Worm (Caenorhabditis elegans) whole organism, late embryonic: ENCODE data around the gene sahd-1.

Experiments
- C08G9.2 ChIP-seq: sonication (generic microtip); optimal IDR thresholded peaks from 2 replicates; lab custom pipeline; 2016; ENCODE audit warnings: mild to moderate bottlenecking, missing genetic modification characterization, moderate library complexity, missing compliant biosample characterization
- Y22D7AL.16 ChIP-seq: sonication (generic microtip); optimal IDR thresholded peaks from 2 replicates; lab custom pipeline; 2016; ENCODE audit warnings: missing genetic modification characterization, missing compliant biosample characterization
- ama-1 ChIP-seq: fragments of 150-350 bp; optimal IDR thresholded peaks from 2 replicates; lab custom pipeline; 2014
- ceh-14 ChIP-seq: sonication (generic microtip); optimal IDR thresholded peaks from 2 replicates; lab custom pipeline; 2016; ENCODE audit warnings: missing genotype, missing genetic modification characterization, missing compliant biosample characterization
- ceh-18 ChIP-seq: sonication (generic microtip); optimal IDR thresholded peaks from 2 replicates; lab custom pipeline; 2016; ENCODE audit warnings: missing genetic modification characterization, missing compliant biosample characterization
- ceh-30 ChIP-seq: fragments of 150-350 bp; optimal IDR thresholded peaks from 2 replicates; lab custom pipeline; 2014; ENCODE audit warnings: missing biosample characterization, missing genetic modification characterization
- ceh-31 ChIP-seq: sonication (generic microtip); optimal IDR thresholded peaks from 2 replicates; lab custom pipeline; 2016; ENCODE audit warnings: missing genetic modification characterization, missing compliant biosample characterization
- ceh-48 ChIP-seq: sonication (generic microtip); optimal IDR thresholded peaks from 2 replicates; lab custom pipeline; 2016; ENCODE audit warnings: missing genetic modification characterization, inconsistent platforms, missing compliant biosample characterization
- ceh-6 ChIP-seq: fragments of 200-800 bp; sonication (Bioruptor generic); optimal IDR thresholded peaks from 2 replicates; lab custom pipeline; 2018; ENCODE audit warnings: mild to moderate bottlenecking, missing genetic modification characterization, missing compliant biosample characterization
- che-1 ChIP-seq: sonication (generic microtip); optimal IDR thresholded peaks from 2 replicates; lab custom pipeline; 2016; ENCODE audit warnings: mild to moderate bottlenecking, missing genetic modification characterization, missing compliant biosample characterization
- dmd-4 ChIP-seq: sonication (generic microtip); optimal IDR thresholded peaks from 2 replicates; lab custom pipeline; 2016; ENCODE audit warnings: borderline replicate concordance, missing genetic modification characterization, missing compliant biosample characterization
- dve-1 ChIP-seq: sonication (generic microtip); optimal IDR thresholded peaks from 2 replicates; lab custom pipeline; 2017; ENCODE audit warnings: antibody characterized with exemption, mild to moderate bottlenecking, missing genetic modification characterization, missing compliant biosample characterization
- elt-2 ChIP-seq: sonication (generic microtip); optimal IDR thresholded peaks from 2 replicates; lab custom pipeline; 2016; ENCODE audit warnings: missing genetic modification reagents, missing genetic modification characterization, missing compliant biosample characterization
- elt-4 ChIP-seq: sonication (generic microtip); optimal IDR thresholded peaks from 2 replicates; lab custom pipeline; 2016; ENCODE audit warnings: missing genetic modification characterization, missing compliant biosample characterization
- hlh-13 ChIP-seq: fragments of 200-800 bp; sonication (Bioruptor generic); optimal IDR thresholded peaks from 2 replicates; lab custom pipeline; 2018; ENCODE audit warnings: mild to moderate bottlenecking, missing genetic modification characterization, missing compliant biosample characterization
- hlh-15 ChIP-seq: sonication (generic microtip); optimal IDR thresholded peaks from 2 replicates; lab custom pipeline; 2016; ENCODE audit warnings: missing genetic modification characterization, missing compliant biosample characterization
- hlh-8 ChIP-seq: sonication (generic microtip); optimal IDR thresholded peaks from 2 replicates; lab custom pipeline; 2016; ENCODE audit warnings: missing genotype, missing genetic modification characterization, missing compliant biosample characterization
- lin-11 ChIP-seq: fragments of 200-800 bp; sonication (Bioruptor generic); optimal IDR thresholded peaks from 2 replicates; lab custom pipeline; 2018; ENCODE audit warnings: mild to moderate bottlenecking, missing genetic modification characterization, missing compliant biosample characterization
- npax-4 ChIP-seq: sonication (generic microtip); optimal IDR thresholded peaks from 2 replicates; lab custom pipeline; 2016; ENCODE audit warnings: missing genetic modification characterization, missing compliant biosample characterization
- pat-9 ChIP-seq: fragments of 200-800 bp; sonication (Bioruptor generic); optimal IDR thresholded peaks from 2 replicates; lab custom pipeline; 2018; ENCODE audit warnings: mild to moderate bottlenecking, missing genetic modification characterization, moderate library complexity, missing compliant biosample characterization
- pax-1 ChIP-seq: fragments of 150-350 bp; optimal IDR thresholded peaks from 2 replicates; lab custom pipeline; 2014; ENCODE audit warnings: missing biosample characterization, missing genetic modification characterization
- pha-4 ChIP-seq: fragments of 150-350 bp; optimal IDR thresholded peaks from 2 replicates; lab custom pipeline; 2018; ENCODE audit warnings: missing biosample characterization, missing genetic modification reagents, missing genetic modification characterization
- pqm-1 ChIP-seq: sonication (generic microtip); optimal IDR thresholded peaks from 2 replicates; lab custom pipeline; 2016; ENCODE audit warnings: missing genetic modification characterization, missing compliant biosample characterization
- pros-1 ChIP-seq: fragments of 150-350 bp; optimal IDR thresholded peaks from 2 replicates; lab custom pipeline; 2014; ENCODE audit warnings: missing biosample characterization, missing genetic modification reagents, missing genetic modification characterization
- tbx-2 ChIP-seq: sonication (generic microtip); optimal IDR thresholded peaks from 2 replicates; lab custom pipeline; 2016; ENCODE audit warnings: missing genetic modification characterization, missing compliant biosample characterization
- ttx-3 ChIP-seq: sonication (generic microtip); optimal IDR thresholded peaks from 2 replicates; lab custom pipeline; 2016; ENCODE audit warnings: missing genetic modification reagents, missing genetic modification characterization, missing compliant biosample characterization
- unc-3 ChIP-seq, 2 experiments: fragments of 200-800 bp in 1 of 2; sonication (Bioruptor generic) in 1 of 2; sonication (generic microtip) in 1 of 2; conservative IDR thresholded peaks in 1 of 2; optimal IDR thresholded peaks in 1 of 2; 2 replicates each; pipeline versions ENCODE4 v1.3.6 to Lab custom; 2016 to 2022; ENCODE audit warnings: missing compliant biosample characterization in 2 of 2, missing genetic modification characterization in 2 of 2, missing genetic modification reagents in 1 of 2
- unc-42 ChIP-seq: sonication (generic microtip); optimal IDR thresholded peaks from 2 replicates; lab custom pipeline; 2016; ENCODE audit warnings: missing genotype, missing genetic modification characterization, missing compliant biosample characterization
- unc-55 ChIP-seq: sonication (generic microtip); optimal IDR thresholded peaks from 2 replicates; lab custom pipeline; 2017; ENCODE audit warnings: missing biosample characterization, missing genetic modification reagents, missing genetic modification characterization
- unc-86 ChIP-seq: sonication (generic microtip); optimal IDR thresholded peaks from 2 replicates; lab custom pipeline; 2016; ENCODE audit warnings: missing genetic modification characterization, missing compliant biosample characterization
- zip-5 ChIP-seq: sonication (generic microtip); optimal IDR thresholded peaks from 2 replicates; lab custom pipeline; 2016; ENCODE audit warnings: missing genetic modification characterization, missing compliant biosample characterization

The sahd-1 gene

ce11 chrII:5481982-5482381 is 32.8 kb downstream of the sahd-1 start, which contains the start of gene cal-8:
TSS of gene cal-8 (minus strand) at chrII:5482041.
- TF ChIP-seq ceh-18 (tag; lab: Kevin White, UChicago) (no peak), C08G9.2 (tag; lab: Kevin White, UChicago) (no peak), ceh-6 (no peak), hlh-15 (tag; lab: Kevin White, UChicago) (no peak), lin-11 (tag; lab: Kevin White, UChicago) (no peak), hlh-8 (tag; lab: Kevin White, UChicago) (no peak), ceh-48 (tag; lab: Kevin White, UChicago) (no peak), elt-2 (tag; lab: Kevin White, UChicago) (no peak), dve-1 (no peak), ceh-31 (tag; lab: Kevin White, UChicago) (no peak), ceh-30 (tag; lab: Kevin White, UChicago) (no peak), pax-1 (tag; lab: Kevin White, UChicago) (no peak), pha-4 (tag; lab: Kevin White, UChicago) (no peak)

- TF ChIP-seq ceh-31 (tag; lab: Kevin White, UChicago), result no peak
- no peak for TF ChIP-seq hlh-8 (tag; lab: Kevin White, UChicago)
- TF ChIP-seq zip-5, result no peak
- no peak for TF ChIP-seq npax-4
Observed at ce11 chrII:5478318-5478717, 36.4 kb downstream of the sahd-1 start, which contains the start of gene F56D1.1. TSS of gene F56D1.1 (plus strand) at chrII:5478618.

ce11 chrII:5474946-5475345 is 39.8 kb downstream of the sahd-1 start, which contains the start of gene ilcr-2:
TSS of gene ilcr-2 (plus strand) at chrII:5475246.
- no peak for TF ChIP-seq elt-2 (tag; lab: Kevin White, UChicago)
- no peak for TF ChIP-seq tbx-2 (tag; lab: Kevin White, UChicago)
- TF ChIP-seq dmd-4 (tag; lab: Kevin White, UChicago), result no peak
- TF ChIP-seq hlh-13, result no peak
- no peak for TF ChIP-seq elt-4 (tag; lab: Kevin White, UChicago)
- no peak for TF ChIP-seq hlh-15 (tag; lab: Kevin White, UChicago)
- no peak for TF ChIP-seq ceh-31 (tag; lab: Kevin White, UChicago)
- TF ChIP-seq Y22D7AL.16 (tag; lab: Kevin White, UChicago), result no peak
- TF ChIP-seq che-1, result no peak
- no peak for TF ChIP-seq npax-4
- TF ChIP-seq ttx-3 (tag; lab: Kevin White, UChicago), result no peak
- TF ChIP-seq pat-9 (tag; lab: Kevin White, UChicago), result no peak
- TF ChIP-seq pros-1 (tag; lab: Kevin White, UChicago), result no peak
- no peak for TF ChIP-seq ceh-14

ce11 chrII:5473946-5474423 is 40.8 kb downstream of the sahd-1 start, which contains the start of gene mrps-16:
TSS of gene mrps-16 (plus strand) at chrII:5474373.
- TF ChIP-seq unc-3 (GFP tag; conservative IDR thresholded peaks at IDR 0.05; lab: Robert Waterston, UW) (no peak), unc-3 (tag; optimal IDR thresholded peaks at IDR 0.05; lab: Kevin White, UChicago) (no peak), ama-1 (lab: Kevin White, UChicago) (no peak), hlh-13 (no peak), unc-42 (tag; lab: Kevin White, UChicago) (peak; percentile 53), pqm-1 (tag; lab: Kevin White, UChicago) (no peak), unc-86 (peak; percentile 1)

ce11 chrII:5465729-5466408 is 48.9 kb downstream of the sahd-1 start, which contains the start of gene clr-1:
TSS of gene clr-1 (plus strand) at chrII:5466358.
- TF ChIP-seq unc-55 (GFP tag; lab: Kevin White, UChicago), result peak; percentile 48
- TF ChIP-seq lin-11 (tag; lab: Kevin White, UChicago), result no peak
